Fruit fly (Drosophila melanogaster) whole organism, embryonic: ENCODE data around the gene M6.

Source experiments
- Bdp1 ChIP-seq: fragments of 200-800 bp; sonication (Bioruptor generic); optimal IDR thresholded peaks from 3 replicates; lab custom pipeline; 2016; ENCODE audit warnings: missing biosample characterization, missing genetic modification characterization
- CG11398 ChIP-seq: fragments of 200-800 bp; sonication (Bioruptor generic); optimal IDR thresholded peaks from 2 replicates; lab custom pipeline; 2016; ENCODE audit warnings: missing biosample characterization, missing genetic modification characterization
- CG11695 ChIP-seq: fragments of 200-800 bp; sonication (Bioruptor generic); IDR thresholded peaks from 3 replicates; pipeline ENCODE4 v1.3.6; 2022; ENCODE audit warnings: missing biosample characterization, missing genetic modification characterization
- CG33557 ChIP-seq: fragments of 200-800 bp; sonication (Bioruptor generic); optimal IDR thresholded peaks from 2 replicates; lab custom pipeline; 2019; ENCODE audit warnings: missing biosample characterization, mild to moderate bottlenecking, missing genetic modification characterization, moderate library complexity
- CG3726 ChIP-seq: fragments of 200-800 bp; sonication (Bioruptor generic); IDR thresholded peaks from 3 replicates; pipeline ENCODE4, ENCODE4 v1.3.6; 2022; ENCODE audit warnings: missing biosample characterization, missing genetic modification characterization
- Drgx ChIP-seq: fragments of 200-800 bp; sonication (Bioruptor generic); IDR thresholded peaks from 2 replicates; pipeline ENCODE4 v1.3.6; 2022; ENCODE audit warnings: missing biosample characterization, missing genetic modification characterization
- Hr39 ChIP-seq: fragments of >200 bp; optimal IDR thresholded peaks from 2 replicates; lab custom pipeline; 2017
- Neu2 ChIP-seq: fragments of 200-800 bp; sonication (Bioruptor generic); optimal IDR thresholded peaks from 3 replicates; lab custom pipeline; 2016; ENCODE audit warnings: missing biosample characterization, missing genetic modification characterization, borderline replicate concordance
- fru ChIP-seq: fragments of >200 bp; optimal IDR thresholded peaks from 2 replicates; lab custom pipeline; 2017
- pzg ChIP-seq: fragments of 200-800 bp; sonication (Bioruptor generic); optimal IDR thresholded peaks from 3 replicates; lab custom pipeline; 2018; ENCODE audit warnings: missing biosample characterization, mild to moderate bottlenecking, missing genetic modification characterization, moderate library complexity
- slou ChIP-seq: fragments of 200-800 bp; sonication (Bioruptor generic); optimal IDR thresholded peaks from 3 replicates; lab custom pipeline; 2016; ENCODE audit warnings: missing biosample characterization, missing genetic modification characterization
- yki ChIP-seq: fragments of >200 bp; optimal IDR thresholded peaks from 3 replicates; lab custom pipeline; 2018

DNA sequence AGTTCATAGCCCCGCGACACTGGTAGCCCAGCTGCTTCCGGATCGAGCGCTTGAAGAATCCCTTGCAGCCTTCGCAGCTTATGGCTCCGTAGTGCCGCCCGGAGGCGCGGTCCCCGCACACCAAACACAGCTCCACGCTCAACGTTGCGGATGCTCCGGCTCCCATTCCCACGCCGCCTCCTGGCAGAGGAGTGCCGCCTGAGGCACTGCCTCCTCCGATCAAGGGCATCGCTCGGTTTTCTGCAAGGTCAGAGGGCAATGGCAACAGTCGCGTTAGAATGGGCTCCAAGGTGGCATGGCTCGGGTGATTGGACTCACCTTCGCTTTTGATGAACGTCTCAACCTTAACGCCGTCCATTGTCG is 11.2 kb upstream of the M6 start:
- TF ChIP-seq Hr39 (lab: Kevin White, UChicago) (no peak), fru (lab: Kevin White, UChicago) (no peak), CG33557 (GFP tag; lab: Kevin White, UChicago) (no peak), Neu2 (GFP tag; lab: Kevin White, UChicago) (no peak), CG3726 (no peak), CG11695 (GFP tag; lab: Robert Waterston, UW) (no peak), pzg (no peak), yki (lab: Kevin White, UChicago) (no peak), slou (GFP tag; lab: Kevin White, UChicago) (no peak), CG11398 (GFP tag; lab: Kevin White, UChicago) (no peak), Drgx (no peak), Bdp1 (GFP tag; lab: Kevin White, UChicago) (no peak)
